Worm (Caenorhabditis elegans): Measurements from ENCODE around the gene cnd-1.
A peak's percentile ranks its signal among the peaks of the same experiment; 100 is the strongest.

Gene cnd-1

DNA sequence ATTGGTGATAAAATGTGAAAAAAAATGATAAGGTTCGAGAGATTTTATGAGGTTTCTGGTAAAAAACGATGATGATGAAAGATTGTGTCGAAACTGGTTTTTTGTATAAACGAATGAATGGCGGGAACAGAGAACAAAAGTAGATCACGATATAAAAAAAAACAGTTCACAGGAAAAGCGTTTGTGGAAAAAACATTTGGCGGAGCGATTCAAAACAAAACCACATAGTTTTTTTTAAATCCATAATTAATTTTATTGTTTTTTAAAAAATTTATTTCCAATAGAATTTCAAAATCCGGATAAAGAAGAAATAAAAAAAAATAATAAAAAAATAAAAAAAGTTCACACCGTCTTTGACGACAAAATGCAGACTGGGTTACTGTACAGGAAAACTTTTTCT, 29.1 kb downstream of the cnd-1 start, which contains the start of gene ZC155.4:
Gene ZC155.4 (minus strand): TSS at position 101 of the 400 bp plus-strand sequence.
- no peak for TF ChIP-seq dve-1 (tag; optimal IDR thresholded peaks at IDR 0.05)
- no peak for TF ChIP-seq T23F11.4 (GFP tag; optimal IDR thresholded peaks at IDR 0.05)

ce11 chrIII:5214162-5214561, 30.3 kb downstream of the cnd-1 start:
- TF ChIP-seq C08G9.2 (tag; optimal IDR thresholded peaks at IDR 0.05), result no peak
- TF ChIP-seq tbx-7 (tag; optimal IDR thresholded peaks at IDR 0.05), result no peak
- TF ChIP-seq unc-42 (tag; optimal IDR thresholded peaks at IDR 0.05), result no peak
- no peak for TF ChIP-seq C38D4.7 (GFP tag; optimal IDR thresholded peaks at IDR 0.05)
- TF ChIP-seq ref-2 (tag; optimal IDR thresholded peaks at IDR 0.05), result no peak
- no peak for TF ChIP-seq unc-86 (tag; optimal IDR thresholded peaks at IDR 0.05)
- TF ChIP-seq hlh-13 (GFP tag; optimal IDR thresholded peaks at IDR 0.05), result no peak
- TF ChIP-seq dve-1 (tag; optimal IDR thresholded peaks at IDR 0.05), result no peak
- no peak for TF ChIP-seq nhr-11 (tag; optimal IDR thresholded peaks at IDR 0.05)
- TF ChIP-seq ceh-30 (tag; optimal IDR thresholded peaks at IDR 0.05), result no peak

DNA sequence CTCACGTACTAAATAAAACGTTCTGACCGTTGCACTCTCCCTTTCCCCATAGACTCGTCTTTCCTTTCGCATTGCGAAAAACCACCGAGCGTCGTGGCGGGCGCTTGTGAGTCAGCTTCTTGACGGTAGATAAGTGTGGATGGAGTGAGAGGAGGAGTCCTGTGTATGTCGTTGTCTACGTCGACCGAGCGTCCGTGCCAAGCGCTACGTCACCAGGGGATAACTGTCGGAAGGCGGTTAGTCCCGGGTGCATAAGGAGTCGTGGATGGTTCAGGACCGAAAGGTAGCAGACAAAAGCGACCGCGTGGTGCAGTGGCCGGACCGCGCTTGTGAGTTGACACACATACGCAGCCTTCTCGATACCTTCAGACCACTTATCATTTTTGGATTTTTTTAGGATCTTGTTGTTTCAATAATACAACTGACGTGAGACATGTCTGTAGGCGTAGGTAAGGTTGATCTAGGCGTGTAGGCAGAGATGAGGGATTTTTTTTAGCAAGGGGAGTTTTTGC, 33.2 kb downstream of the cnd-1 start:
- TF ChIP-seq ceh-14 (tag; optimal IDR thresholded peaks at IDR 0.05) (peak; percentile 41), Y22D7AL.16 (tag; optimal IDR thresholded peaks at IDR 0.05) (peak; percentile 65), lin-11 (tag; optimal IDR thresholded peaks at IDR 0.05) (peak; percentile 63), dve-1 (tag; optimal IDR thresholded peaks at IDR 0.05) (peak; percentile 25), ceh-19 (GFP tag; optimal IDR thresholded peaks at IDR 0.05) (peak; percentile 82), unc-86 (tag; optimal IDR thresholded peaks at IDR 0.05) (peak; percentile 45), ttx-3 (tag; optimal IDR thresholded peaks at IDR 0.05) (peak; percentile 3), elt-2 (tag; optimal IDR thresholded peaks at IDR 0.05) (peak; percentile 74), ztf-16 (tag; optimal IDR thresholded peaks at IDR 0.05) (peak; percentile 10), ets-4 (tag; optimal IDR thresholded peaks at IDR 0.05) (peak; percentile 68), ahr-1 (tag; optimal IDR thresholded peaks at IDR 0.05) (peak; percentile 20), fkh-6 (tag; optimal IDR thresholded peaks at IDR 0.05) (peak; percentile 62), dmd-4 (tag; optimal IDR thresholded peaks at IDR 0.05; ENCODE audit: borderline replicate concordance) (peak; percentile 72), F13H6.1 (tag; optimal IDR thresholded peaks at IDR 0.05) (peak; percentile 23), ceh-2 (tag; optimal IDR thresholded peaks at IDR 0.05) (peak; percentile 62), C38D4.7 (GFP tag; optimal IDR thresholded peaks at IDR 0.05) (peak; percentile 64), sox-2 (GFP tag; IDR thresholded peaks at IDR 0.05) (peak; percentile 17; the same call in 1 of the 2 replicates), gmeb-2 (tag; optimal IDR thresholded peaks at IDR 0.05) (peak; percentile 43), sdc-2 (tag; optimal IDR thresholded peaks at IDR 0.05) (peak; percentile 49), che-1 (tag; optimal IDR thresholded peaks at IDR 0.05) (peak; percentile 69), eyg-1 (tag; optimal IDR thresholded peaks at IDR 0.05) (peak; percentile 46), ref-2 (tag; optimal IDR thresholded peaks at IDR 0.05) (peak; percentile 83), hlh-13 (GFP tag; optimal IDR thresholded peaks at IDR 0.05) (peak; percentile 25), ceh-6 (GFP tag; optimal IDR thresholded peaks at IDR 0.05) (peak; percentile 66), hlh-15 (tag; optimal IDR thresholded peaks at IDR 0.05) (peak; percentile 60), pat-9 (tag; optimal IDR thresholded peaks at IDR 0.05) (peak; percentile 43), ceh-18 (tag; optimal IDR thresholded peaks at IDR 0.05) (peak; percentile 73), lim-6 (tag; optimal IDR thresholded peaks at IDR 0.05) (peak; percentile 33), ceh-31 (tag; optimal IDR thresholded peaks at IDR 0.05) (peak; percentile 54), unc-3 (GFP tag; conservative IDR thresholded peaks at IDR 0.05) (peak; percentile 61; the same call in 1 of the 2 replicates), unc-3 (tag; optimal IDR thresholded peaks at IDR 0.05) (peak; percentile 48), syd-9 (tag; optimal IDR thresholded peaks at IDR 0.05) (peak; percentile 72), sox-4 (tag; optimal IDR thresholded peaks at IDR 0.05) (peak; percentile 63), rnt-1 (tag; optimal IDR thresholded peaks at IDR 0.05) (peak; percentile 25), nfya-1 (tag; optimal IDR thresholded peaks at IDR 0.05) (peak; percentile 1), zip-5 (tag; optimal IDR thresholded peaks at IDR 0.05) (peak; percentile 4), ceh-34 (tag; optimal IDR thresholded peaks at IDR 0.05) (peak; percentile 73), K02D7.2 (tag; optimal IDR thresholded peaks at IDR 0.05) (peak; percentile 52), pha-2 (tag; optimal IDR thresholded peaks at IDR 0.05) (peak; percentile 70), hlh-30 (tag; optimal IDR thresholded peaks at IDR 0.05; ENCODE audit: insufficient read depth) (peak; percentile 42), T23F11.4 (GFP tag; optimal IDR thresholded peaks at IDR 0.05) (peak; percentile 30), nhr-232 (tag; optimal IDR thresholded peaks at IDR 0.05) (peak; percentile 65)

All from whole organism, late embryonic.